Worm (Caenorhabditis elegans) whole organism, early embryonic: ENCODE results near the gene B0218.5.

Experiments used
- B0310.2 ChIP-seq: sonication (generic microtip); optimal IDR thresholded peaks from 2 replicates; lab custom pipeline; 2016; ENCODE audit warnings: mild to moderate bottlenecking, missing genetic modification characterization, missing compliant biosample characterization
- F13C5.2 ChIP-seq: sonication (generic microtip); optimal IDR thresholded peaks from 2 replicates; lab custom pipeline; 2017; ENCODE audit warnings: mild to moderate bottlenecking, missing genetic modification characterization, inconsistent platforms, missing compliant biosample characterization
- aly-1 ChIP-seq: sonication (generic microtip); optimal IDR thresholded peaks from 2 replicates; lab custom pipeline; 2016; ENCODE audit warnings: missing genetic modification characterization, missing compliant biosample characterization
- ama-1 ChIP-seq: fragments of 150-350 bp; optimal IDR thresholded peaks from 2 replicates; lab custom pipeline; 2014
- ceh-13 ChIP-seq: fragments of 200-800 bp; sonication (Bioruptor generic); optimal IDR thresholded peaks from 2 replicates; lab custom pipeline; 2018; ENCODE audit warnings: mild to moderate bottlenecking, missing genetic modification characterization, missing compliant biosample characterization
- ceh-36 ChIP-seq: sonication (generic microtip); optimal IDR thresholded peaks from 2 replicates; lab custom pipeline; 2016; ENCODE audit warnings: missing genetic modification characterization, inconsistent platforms, missing compliant biosample characterization
- ets-7 ChIP-seq: sonication (generic microtip); optimal IDR thresholded peaks from 2 replicates; lab custom pipeline; 2016; ENCODE audit warnings: missing genotype, missing genetic modification characterization, missing compliant biosample characterization
- flt-1 ChIP-seq: fragments of 200-800 bp; sonication (Bioruptor generic); IDR thresholded peaks from 2 replicates; pipeline ENCODE4 v1.3.6; 2022; ENCODE audit warnings: missing genetic modification characterization, missing compliant biosample characterization
- hmbx-1 ChIP-seq: sonication (generic microtip); optimal IDR thresholded peaks from 2 replicates; lab custom pipeline; 2016; ENCODE audit warnings: mild to moderate bottlenecking, missing genetic modification characterization, missing compliant biosample characterization
- hmg-4 ChIP-seq: fragments of 200-800 bp; sonication (Bioruptor generic); optimal IDR thresholded peaks from 2 replicates; lab custom pipeline; 2018; ENCODE audit warnings: mild to moderate bottlenecking, missing genetic modification characterization, missing compliant biosample characterization
- hnd-1 ChIP-seq: sonication (generic microtip); optimal IDR thresholded peaks from 2 replicates; lab custom pipeline; 2016; ENCODE audit warnings: missing genetic modification characterization, missing compliant biosample characterization
- pes-1 ChIP-seq: fragments of 200-800 bp; sonication (Bioruptor generic); IDR thresholded peaks from 2 replicates; pipeline ENCODE4 v1.3.6; 2022; ENCODE audit warnings: missing genetic modification reagents, missing genetic modification characterization, missing compliant biosample characterization
- scrt-1 ChIP-seq: fragments of 200-800 bp; sonication (Bioruptor generic); IDR thresholded peaks from 2 replicates; pipeline ENCODE4 v1.3.6; 2022; ENCODE audit warnings: missing genetic modification characterization, missing compliant biosample characterization
- sea-1 ChIP-seq: fragments of 200-800 bp; sonication (Bioruptor generic); conservative IDR thresholded peaks from 2 replicates; pipeline ENCODE4 v1.3.6; 2022; ENCODE audit warnings: missing genetic modification characterization, missing compliant biosample characterization
- tbx-11 ChIP-seq: fragments of 200-800 bp; sonication (Bioruptor generic); IDR thresholded peaks from 2 replicates; pipeline ENCODE4 v1.3.6; 2022; ENCODE audit warnings: missing genetic modification characterization, missing compliant biosample characterization
- tbx-37 ChIP-seq: fragments of 200-800 bp; sonication (Bioruptor generic); conservative IDR thresholded peaks from 2 replicates; pipeline ENCODE4 v1.3.6; 2022; ENCODE audit warnings: missing genetic modification reagents, missing genetic modification characterization, missing compliant biosample characterization
- tra-4 ChIP-seq: sonication (generic microtip); optimal IDR thresholded peaks from 2 replicates; lab custom pipeline; 2017; ENCODE audit warnings: missing genetic modification characterization, missing compliant biosample characterization

Gene B0218.5

ce11 chrIV:8113161-8113560 lies 43.9 kb downstream of the B0218.5 start, which contains the start of gene Y42H9AR.1:
TSS of gene Y42H9AR.1 (plus strand) at chrIV:8113393.
- TF ChIP-seq ets-7 (tag; lab: Kevin White, UChicago) (no peak), F13C5.2 (peak; percentile 3), hmg-4 (GFP tag; lab: Kevin White, UChicago) (no peak)

DNA sequence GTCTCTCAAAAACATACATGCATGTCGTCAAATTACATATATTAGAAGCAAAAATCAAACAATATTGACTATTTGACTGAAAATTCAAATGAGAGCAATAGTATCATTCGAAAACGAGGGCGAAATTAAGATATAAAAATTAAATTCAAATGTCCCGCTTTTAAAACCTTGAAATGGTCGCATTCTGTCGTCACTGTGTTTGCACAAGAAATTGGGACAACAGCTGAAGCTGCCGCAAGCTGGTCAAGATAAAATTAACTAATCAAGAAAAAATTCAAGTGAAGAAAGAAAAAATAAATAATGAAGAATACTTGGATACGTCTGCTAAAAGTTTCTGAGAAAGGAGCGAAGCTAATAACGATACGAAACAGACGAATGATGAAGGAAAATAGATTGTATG lies 44.4 kb downstream of the B0218.5 start:
- no peak for TF ChIP-seq tbx-37 (GFP tag; lab: Robert Waterston, UW)
- no peak for TF ChIP-seq B0310.2 (tag; lab: Kevin White, UChicago)
- TF ChIP-seq aly-1 (tag; lab: Kevin White, UChicago) = no peak
- TF ChIP-seq F13C5.2 = no peak
- no peak for TF ChIP-seq ceh-36
- TF ChIP-seq scrt-1 = no peak
- no peak for TF ChIP-seq sea-1 (GFP tag; lab: Robert Waterston, UW)
- TF ChIP-seq ceh-13 (GFP tag; lab: Kevin White, UChicago) = no peak
- TF ChIP-seq hmg-4 (GFP tag; lab: Kevin White, UChicago) = no peak
- no peak for TF ChIP-seq flt-1 (GFP tag; lab: Robert Waterston, UW)
- TF ChIP-seq tra-4 (tag; lab: Kevin White, UChicago) = no peak
- no peak for TF ChIP-seq pes-1 (GFP tag; lab: Robert Waterston, UW)
- TF ChIP-seq hmbx-1 (tag; lab: Kevin White, UChicago) = no peak
- no peak for TF ChIP-seq hnd-1 (tag; lab: Kevin White, UChicago)
- TF ChIP-seq ets-7 (tag; lab: Kevin White, UChicago) = no peak
- TF ChIP-seq ama-1 (lab: Kevin White, UChicago) = no peak

ce11 chrIV:8112187-8112586 lies 44.9 kb downstream of the B0218.5 start, which contains the start of gene Y42H9AR.4:
TSS of gene Y42H9AR.4 (minus strand) at chrIV:8112218.
- peak; percentile 27 for TF ChIP-seq F13C5.2
- no peak for TF ChIP-seq tbx-37 (GFP tag; lab: Robert Waterston, UW)

DNA sequence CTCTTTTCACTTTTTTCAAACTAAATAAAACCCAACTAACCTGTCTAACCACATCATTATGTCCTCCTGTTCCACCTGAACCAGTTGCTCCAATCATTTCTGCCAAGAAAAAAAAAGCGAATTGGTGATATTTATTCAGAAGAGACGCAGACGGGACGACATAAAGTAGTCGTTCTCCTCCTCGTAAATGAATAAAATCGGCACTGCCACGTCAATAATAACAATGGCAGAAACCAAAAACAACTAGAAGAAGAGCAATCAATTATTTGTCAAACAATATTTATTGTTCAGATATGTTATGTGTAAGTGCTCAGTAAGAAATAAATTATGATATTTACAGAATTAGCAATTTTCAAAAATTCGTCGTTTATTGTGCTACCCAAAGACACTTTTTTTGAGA lies 49.6 kb downstream of the B0218.5 start, which contains the start of gene rabs-5:
rabs-5 (minus strand) TSS at position 101 of the 400 bp plus-strand sequence.
- TF ChIP-seq ets-7 (tag; lab: Kevin White, UChicago) = no peak
- no peak for TF ChIP-seq F13C5.2
- TF ChIP-seq scrt-1 = no peak
- no peak for TF ChIP-seq sea-1 (GFP tag; lab: Robert Waterston, UW)
- no peak for TF ChIP-seq B0310.2 (tag; lab: Kevin White, UChicago)
- no peak for TF ChIP-seq tbx-37 (GFP tag; lab: Robert Waterston, UW)
- no peak for TF ChIP-seq flt-1 (GFP tag; lab: Robert Waterston, UW)
- no peak for TF ChIP-seq tbx-11 (GFP tag; lab: Robert Waterston, UW)
- no peak for TF ChIP-seq hmg-4 (GFP tag; lab: Kevin White, UChicago)
- TF ChIP-seq hnd-1 (tag; lab: Kevin White, UChicago) = no peak
- TF ChIP-seq ceh-13 (GFP tag; lab: Kevin White, UChicago) = no peak
- no peak for TF ChIP-seq ama-1 (lab: Kevin White, UChicago)
- no peak for TF ChIP-seq hmbx-1 (tag; lab: Kevin White, UChicago)
- TF ChIP-seq aly-1 (tag; lab: Kevin White, UChicago) = no peak
- TF ChIP-seq tra-4 (tag; lab: Kevin White, UChicago) = no peak
- TF ChIP-seq ceh-36 = no peak
- no peak for TF ChIP-seq pes-1 (GFP tag; lab: Robert Waterston, UW)
